Fruit fly (Drosophila melanogaster): ENCODE data around the gene CG6126.
A peak's percentile ranks its signal among the peaks of the same experiment; 100 is the strongest.

The CG6126 gene

dm6 chr3R:16203025-16203421 is at the start of gene CG6126, which contains the start of gene CG31287:
Gene CG6126 (minus strand): TSS chr3R:16203083.
Gene CG31287 (plus strand): TSS chr3R:16203371.
- no peak for TF ChIP-seq pan (optimal IDR thresholded peaks at IDR 0.05)
- TF ChIP-seq psq (optimal IDR thresholded peaks at IDR 0.05) = no peak
- no peak for TF ChIP-seq usp (GFP tag; optimal IDR thresholded peaks at IDR 0.05)
- no peak for TF ChIP-seq CG8478 (optimal IDR thresholded peaks at IDR 0.05)
- no peak for TF ChIP-seq EcR (GFP tag; optimal IDR thresholded peaks at IDR 0.05)
- no peak for TF ChIP-seq Dll (optimal IDR thresholded peaks at IDR 0.05)

- TF ChIP-seq usp (GFP tag; optimal IDR thresholded peaks at IDR 0.05) = no peak
- peak; percentile 25 for TF ChIP-seq Dll (optimal IDR thresholded peaks at IDR 0.05)
These were observed 49.0 kb upstream of the CG6126 start for dm6 chr3R:16251926-16252287.

dm6 chr3R:16251270-16251925 is 48.5 kb upstream of the CG6126 start:
- no peak for TF ChIP-seq pan (optimal IDR thresholded peaks at IDR 0.05)
- TF ChIP-seq CG8478 (optimal IDR thresholded peaks at IDR 0.05) = no peak
- TF ChIP-seq EcR (GFP tag; optimal IDR thresholded peaks at IDR 0.05) = no peak
- no peak for TF ChIP-seq psq (optimal IDR thresholded peaks at IDR 0.05)
- no peak for TF ChIP-seq Dll (optimal IDR thresholded peaks at IDR 0.05)
- TF ChIP-seq usp (GFP tag; optimal IDR thresholded peaks at IDR 0.05) = no peak

dm6 chr3R:16249829-16250814 is 47.2 kb upstream of the CG6126 start:
- TF ChIP-seq pan (optimal IDR thresholded peaks at IDR 0.05) (peak; percentile 62), EcR (GFP tag; optimal IDR thresholded peaks at IDR 0.05) (peak in 1 of 2 experiments; percentile 79), usp (GFP tag; optimal IDR thresholded peaks at IDR 0.05) (no peak), Dll (optimal IDR thresholded peaks at IDR 0.05) (peak; percentile 1), psq (optimal IDR thresholded peaks at IDR 0.05) (no peak)

dm6 chr3R:16249510-16249828 is 46.6 kb upstream of the CG6126 start:
- TF ChIP-seq usp (GFP tag; optimal IDR thresholded peaks at IDR 0.05) (no peak), pan (optimal IDR thresholded peaks at IDR 0.05) (no peak), Dll (optimal IDR thresholded peaks at IDR 0.05) (no peak), psq (optimal IDR thresholded peaks at IDR 0.05) (no peak), CG8478 (optimal IDR thresholded peaks at IDR 0.05) (no peak), EcR (GFP tag; optimal IDR thresholded peaks at IDR 0.05) (no peak)

- TF ChIP-seq CG8478 (optimal IDR thresholded peaks at IDR 0.05) = no peak
- no peak for TF ChIP-seq Dll (optimal IDR thresholded peaks at IDR 0.05)
- no peak for TF ChIP-seq psq (optimal IDR thresholded peaks at IDR 0.05)
These were observed 45.7 kb upstream of the CG6126 start for dm6 chr3R:16248500-16249025.

- no peak for TF ChIP-seq CG8478 (optimal IDR thresholded peaks at IDR 0.05)
- no peak for TF ChIP-seq usp (GFP tag; optimal IDR thresholded peaks at IDR 0.05)
These were observed 45.0 kb upstream of the CG6126 start for dm6 chr3R:16247609-16248499.

- no peak for TF ChIP-seq Dll (optimal IDR thresholded peaks at IDR 0.05)
- TF ChIP-seq CG8478 (optimal IDR thresholded peaks at IDR 0.05) = no peak
- TF ChIP-seq EcR (GFP tag; optimal IDR thresholded peaks at IDR 0.05) = no peak
- no peak for TF ChIP-seq psq (optimal IDR thresholded peaks at IDR 0.05)
- no peak for TF ChIP-seq pan (optimal IDR thresholded peaks at IDR 0.05)
- no peak for TF ChIP-seq usp (GFP tag; optimal IDR thresholded peaks at IDR 0.05)
These were observed 44.1 kb upstream of the CG6126 start for dm6 chr3R:16247027-16247426.

dm6 chr3R:16245298-16246098 is 42.6 kb upstream of the CG6126 start:
- TF ChIP-seq Dll (optimal IDR thresholded peaks at IDR 0.05) = peak; percentile 72
- no peak for TF ChIP-seq psq (optimal IDR thresholded peaks at IDR 0.05)

dm6 chr3R:16244241-16244977 is 41.5 kb upstream of the CG6126 start:
- TF ChIP-seq Dll (optimal IDR thresholded peaks at IDR 0.05) (peak; percentile 67), pan (optimal IDR thresholded peaks at IDR 0.05) (no peak)

- TF ChIP-seq EcR (GFP tag; optimal IDR thresholded peaks at IDR 0.05) (peak in 1 of 2 experiments; percentile 44), Dll (optimal IDR thresholded peaks at IDR 0.05) (peak; percentile 97), usp (GFP tag; optimal IDR thresholded peaks at IDR 0.05) (no peak), psq (optimal IDR thresholded peaks at IDR 0.05) (no peak), CG8478 (optimal IDR thresholded peaks at IDR 0.05) (peak; percentile 91), pan (optimal IDR thresholded peaks at IDR 0.05) (no peak)
These were observed 39.6 kb upstream of the CG6126 start for dm6 chr3R:16242461-16242934.

Data from whole organism.